Fruit fly (Drosophila melanogaster) whole organism, wandering third instar larva: ENCODE data around the gene CG42717.
A peak's percentile ranks its signal among the peaks of the same experiment; 100 is the strongest.

ENCODE experiments used
- Abd-B ChIP-seq: fragments of >200 bp; optimal IDR thresholded peaks from 2 replicates; lab custom pipeline; 2017; ENCODE audit warnings: missing biosample characterization, missing genetic modification characterization
- CG32264 ChIP-seq: fragments of 200-800 bp; sonication (Bioruptor generic); optimal IDR thresholded peaks from 2 replicates; lab custom pipeline; 2016; ENCODE audit warnings: missing biosample characterization, missing genetic modification characterization
- CG9705 ChIP-seq: fragments of 200-800 bp; sonication (Bioruptor generic); optimal IDR thresholded peaks from 2 replicates; lab custom pipeline; 2018; ENCODE audit warnings: missing biosample characterization, mild to moderate bottlenecking, missing genetic modification characterization
- CrebA ChIP-seq: fragments of 200-800 bp; sonication (Bioruptor generic); optimal IDR thresholded peaks from 2 replicates; lab custom pipeline; 2016; ENCODE audit warnings: missing biosample characterization, mild to moderate bottlenecking, missing genetic modification characterization, borderline replicate concordance
- Dfd ChIP-seq: fragments of >200 bp; optimal IDR thresholded peaks from 2 replicates; lab custom pipeline; 2017; ENCODE audit warnings: missing biosample characterization, missing genetic modification characterization
- GATAd ChIP-seq: sonication (Bioruptor generic); optimal IDR thresholded peaks from 2 replicates; lab custom pipeline; 2016; ENCODE audit warnings: missing biosample characterization, missing genetic modification characterization
- HLH106 ChIP-seq: fragments of 200-800 bp; optimal IDR thresholded peaks from 3 replicates; lab custom pipeline; 2019; ENCODE audit warnings: missing biosample characterization, mild to moderate bottlenecking, missing genetic modification characterization, moderate library complexity
- Hnf4 ChIP-seq: fragments of 200-800 bp; sonication (Bioruptor generic); optimal IDR thresholded peaks from 2 replicates; lab custom pipeline; 2016; ENCODE audit warnings: missing biosample characterization, mild to moderate bottlenecking, missing genetic modification characterization
- Hr78 ChIP-seq: fragments of >200 bp; optimal IDR thresholded peaks from 2 replicates; lab custom pipeline; 2017; ENCODE audit warnings: missing biosample characterization, missing genetic modification characterization
- Hr83 ChIP-seq: fragments of 200-300 bp; sonication (Bioruptor generic); optimal IDR thresholded peaks from 2 replicates; lab custom pipeline; 2016; ENCODE audit warnings: missing biosample characterization, mild to moderate bottlenecking, missing genetic modification characterization, moderate library complexity; ENCODE audit not compliant: poor library complexity, severe bottlenecking
- Mio ChIP-seq: sonication (Bioruptor generic); optimal IDR thresholded peaks from 2 replicates; lab custom pipeline; 2016; ENCODE audit warnings: missing biosample characterization, missing genetic modification characterization
- Myc ChIP-seq: fragments of >200 bp; optimal IDR thresholded peaks from 2 replicates; lab custom pipeline; 2017
- N ChIP-seq: fragments of >200 bp; optimal IDR thresholded peaks from 2 replicates; lab custom pipeline; 2018; ENCODE audit warnings: missing biosample characterization, missing external identifiers, missing genetic modification characterization
- OdsH ChIP-seq: fragments of 200-800 bp; sonication (Bioruptor generic); optimal IDR thresholded peaks from 2 replicates; lab custom pipeline; 2016; ENCODE audit warnings: missing biosample characterization, mild to moderate bottlenecking, missing genetic modification characterization
- Rel ChIP-seq, 2 experiments: fragments of 200-800 bp; sonication (Bioruptor generic) in 1 of 2; optimal IDR thresholded peaks; 2 replicates in 1 of 2; 3 replicates in 1 of 2; lab custom pipeline; 2016 to 2019; ENCODE audit warnings: mild to moderate bottlenecking in 2 of 2, missing biosample characterization in 2 of 2, missing genetic modification characterization in 2 of 2, moderate library complexity in 1 of 2
- Sp1 ChIP-seq: fragments of 200-800 bp; sonication (Bioruptor generic); optimal IDR thresholded peaks from 3 replicates; lab custom pipeline; 2019; ENCODE audit warnings: missing biosample characterization, mild to moderate bottlenecking, missing genetic modification characterization, moderate library complexity
- br ChIP-seq: fragments of 200-800 bp; sonication (Bioruptor generic); optimal IDR thresholded peaks from 2 replicates; lab custom pipeline; 2016; ENCODE audit warnings: missing biosample characterization, missing genetic modification characterization
- brk ChIP-seq: fragments of 200-800 bp; sonication (Bioruptor generic); optimal IDR thresholded peaks from 2 replicates; lab custom pipeline; 2016; ENCODE audit warnings: missing biosample characterization, mild to moderate bottlenecking, missing genetic modification characterization
- dl ChIP-seq, 2 experiments: fragments of 175-275, 200-275 bp in 1 of 2; fragments of 200-275 bp in 1 of 2; sonication (Bioruptor generic); optimal IDR thresholded peaks; lab custom pipeline; 2018; ENCODE audit warnings: mild to moderate bottlenecking in 2 of 2, missing biosample characterization in 2 of 2, missing genetic modification characterization in 2 of 2, moderate library complexity in 2 of 2; ENCODE audit not compliant: partially characterized antibody in 2 of 2, insufficient read depth in 1 of 2
- dmrt93B ChIP-seq: fragments of 200-800 bp; sonication (Bioruptor generic); optimal IDR thresholded peaks from 2 replicates; lab custom pipeline; 2018; ENCODE audit warnings: missing biosample characterization, mild to moderate bottlenecking, missing genetic modification characterization
- dsf ChIP-seq: sonication (Bioruptor generic); optimal IDR thresholded peaks from 2 replicates; lab custom pipeline; 2016; ENCODE audit warnings: missing biosample characterization, missing genetic modification characterization, borderline replicate concordance
- ey ChIP-seq: fragments of 200-800 bp; sonication (Bioruptor generic); optimal IDR thresholded peaks from 2 replicates; lab custom pipeline; 2016; ENCODE audit warnings: missing biosample characterization, missing genetic modification characterization
- foxo ChIP-seq, 2 experiments: fragments of 200-800 bp; sonication (Bioruptor generic); optimal IDR thresholded peaks; 2 replicates in 1 of 2; 3 replicates in 1 of 2; lab custom pipeline; 2016 to 2017; ENCODE audit warnings: missing biosample characterization in 2 of 2, missing genetic modification characterization in 2 of 2
- fru ChIP-seq: fragments of 200-800 bp; sonication (Bioruptor generic); optimal IDR thresholded peaks from 3 replicates; lab custom pipeline; 2016; ENCODE audit warnings: missing biosample characterization, mild to moderate bottlenecking, missing genetic modification characterization
- h ChIP-seq: fragments of 200-800 bp; sonication (Bioruptor generic); optimal IDR thresholded peaks from 3 replicates; lab custom pipeline; 2016; ENCODE audit warnings: missing biosample characterization, mild to moderate bottlenecking, missing genetic modification characterization
- jim ChIP-seq: fragments of 175-275, 200-325 bp; sonication (Bioruptor generic); optimal IDR thresholded peaks from 2 replicates; lab custom pipeline; 2016; ENCODE audit warnings: missing biosample characterization, mild to moderate bottlenecking, missing genetic modification characterization
- lola ChIP-seq: fragments of >200 bp; optimal IDR thresholded peaks from 2 replicates; lab custom pipeline; 2017; ENCODE audit warnings: missing biosample characterization, missing genetic modification characterization
- pan ChIP-seq: fragments of >200 bp; optimal IDR thresholded peaks from 2 replicates; lab custom pipeline; 2017
- psq ChIP-seq: fragments of 200-800 bp; sonication (Bioruptor generic); optimal IDR thresholded peaks from 3 replicates; lab custom pipeline; 2017; ENCODE audit warnings: missing biosample characterization, mild to moderate bottlenecking, missing genetic modification characterization, moderate library complexity
- rgr ChIP-seq: fragments of 200-800 bp; sonication (Bioruptor generic); optimal IDR thresholded peaks from 3 replicates; lab custom pipeline; 2016; ENCODE audit warnings: missing biosample characterization, mild to moderate bottlenecking, missing genetic modification characterization
- sage ChIP-seq: fragments of 200-800 bp; sonication (Bioruptor generic); optimal IDR thresholded peaks from 2 replicates; lab custom pipeline; 2016; ENCODE audit warnings: missing biosample characterization, mild to moderate bottlenecking, missing genetic modification characterization
- sv ChIP-seq: fragments of 200-800 bp; sonication (Bioruptor generic); optimal IDR thresholded peaks from 3 replicates; lab custom pipeline; 2016; ENCODE audit warnings: missing biosample characterization, missing genetic modification characterization
- tai ChIP-seq: sonication (Bioruptor generic); optimal IDR thresholded peaks from 2 replicates; lab custom pipeline; 2016; ENCODE audit warnings: missing biosample characterization, missing genetic modification characterization
- usp ChIP-seq: fragments of >200 bp; optimal IDR thresholded peaks from 2 replicates; lab custom pipeline; 2017; ENCODE audit warnings: missing biosample characterization, missing genetic modification characterization
- woc ChIP-seq: sonication (Bioruptor generic); optimal IDR thresholded peaks from 2 replicates; lab custom pipeline; 2016; ENCODE audit warnings: missing biosample characterization, mild to moderate bottlenecking, missing genetic modification characterization

The CG42717 gene

dm6 chr3L:15996019-15996418 is 37.0 kb downstream of the CG42717 start:
- TF ChIP-seq Dfd (GFP tag; lab: Kevin White, UChicago) (no peak), OdsH (GFP tag; lab: Kevin White, UChicago) (no peak), Abd-B (GFP tag; lab: Kevin White, UChicago) (no peak), foxo (GFP tag; optimal IDR thresholded peaks at IDR 0.05; lab: Kevin White, UChicago) (no peak), N (GFP tag; lab: Kevin White, UChicago) (no peak), Sp1 (GFP tag; lab: Kevin White, UChicago) (no peak), Rel (GFP tag; optimal IDR thresholded peaks at IDR 0.05; lab: Kevin White, UChicago) (no peak), Rel (tag; optimal IDR thresholded peaks at IDR 0.05; lab: Kevin White, UChicago) (no peak), tai (no peak), jim (no peak), CG9705 (no peak), CG32264 (GFP tag; lab: Kevin White, UChicago) (no peak), rgr (GFP tag; lab: Kevin White, UChicago) (no peak), Mio (GFP tag; lab: Kevin White, UChicago) (no peak), GATAd (GFP tag; lab: Kevin White, UChicago) (no peak), dsf (GFP tag; lab: Kevin White, UChicago) (no peak), Hr83 (no peak)

- TF ChIP-seq N (GFP tag; lab: Kevin White, UChicago) (no peak), rgr (GFP tag; lab: Kevin White, UChicago) (peak; percentile 47), dmrt93B (GFP tag; lab: Kevin White, UChicago) (no peak), foxo (GFP tag; optimal IDR thresholded peaks at IDR 0.05; lab: Kevin White, UChicago) (peak in 1 of 2 experiments; percentile 43), Myc (lab: Kevin White, UChicago) (peak; percentile 25), brk (GFP tag; lab: Kevin White, UChicago) (no peak), sage (GFP tag; lab: Kevin White, UChicago) (no peak), OdsH (GFP tag; lab: Kevin White, UChicago) (peak; percentile 35), fru (peak; percentile 43), Rel (GFP tag; optimal IDR thresholded peaks at IDR 0.05; lab: Kevin White, UChicago) (no peak), Rel (tag; optimal IDR thresholded peaks at IDR 0.05; lab: Kevin White, UChicago) (peak; percentile 99), ey (GFP tag; lab: Kevin White, UChicago) (peak; percentile 26), sv (GFP tag; lab: Kevin White, UChicago) (peak; percentile 8), jim (no peak), br (GFP tag; lab: Kevin White, UChicago) (peak; percentile 9), dsf (GFP tag; lab: Kevin White, UChicago) (peak; percentile 52), Dfd (GFP tag; lab: Kevin White, UChicago) (no peak), h (GFP tag; lab: Kevin White, UChicago) (peak; percentile 35), Sp1 (GFP tag; lab: Kevin White, UChicago) (no peak), woc (GFP tag; lab: Kevin White, UChicago) (peak; percentile 45), psq (GFP tag; lab: Kevin White, UChicago) (peak; percentile 29)
- TF ChIP-seq, all 38 proteins: peak for 13
These were observed 44.9 kb downstream of the CG42717 start, which contains the start of gene Hip14 for dm6 chr3L:15988039-15988546. Gene Hip14 (plus strand): TSS chr3L:15988236.

- TF ChIP-seq foxo (GFP tag; optimal IDR thresholded peaks at IDR 0.05; lab: Kevin White, UChicago) (no peak), pan (no peak), dl (GFP tag; optimal IDR thresholded peaks at IDR 0.05; lab: Kevin White, UChicago; ENCODE audit: insufficient read depth in 1 of 2, partially characterized antibody in 2 of 2) (no peak), usp (GFP tag; lab: Kevin White, UChicago) (no peak), Sp1 (GFP tag; lab: Kevin White, UChicago) (no peak), HLH106 (no peak), Rel (GFP tag; optimal IDR thresholded peaks at IDR 0.05; lab: Kevin White, UChicago) (no peak), Rel (tag; optimal IDR thresholded peaks at IDR 0.05; lab: Kevin White, UChicago) (no peak), Hr78 (GFP tag; lab: Kevin White, UChicago) (no peak), Abd-B (GFP tag; lab: Kevin White, UChicago) (no peak), Dfd (GFP tag; lab: Kevin White, UChicago) (no peak), sage (GFP tag; lab: Kevin White, UChicago) (no peak), Hr83 (no peak), CrebA (no peak), woc (GFP tag; lab: Kevin White, UChicago) (no peak), br (GFP tag; lab: Kevin White, UChicago) (no peak), CG32264 (GFP tag; lab: Kevin White, UChicago) (no peak), lola (no peak), dsf (GFP tag; lab: Kevin White, UChicago) (no peak), Hnf4 (GFP tag; lab: Kevin White, UChicago) (no peak)
These were observed 45.4 kb downstream of the CG42717 start, which contains the start of gene PolD1 for dm6 chr3L:15987635-15988034. Gene PolD1 (minus strand): TSS chr3L:15987815.
